Fruit fly (Drosophila melanogaster) whole organism, embryonic: ENCODE results near the gene Mdh1.

Experiments
- Bgb ChIP-seq: fragments of 200-800 bp; sonication (Bioruptor generic); IDR thresholded peaks from 2 replicates; pipeline ENCODE4 v1.3.6; 2022; ENCODE audit warnings: missing biosample characterization, missing genetic modification characterization; ENCODE audit not compliant: partially characterized antibody
- CG10147 ChIP-seq: fragments of 200-800 bp; sonication (Bioruptor generic); optimal IDR thresholded peaks from 2 replicates; lab custom pipeline; 2019; ENCODE audit warnings: missing biosample characterization, mild to moderate bottlenecking, missing genetic modification characterization, moderate library complexity
- CG10462 ChIP-seq: fragments of 200-800 bp; sonication (Bioruptor generic); optimal IDR thresholded peaks from 2 replicates; lab custom pipeline; 2016; ENCODE audit warnings: missing biosample characterization, missing genetic modification characterization
- CG11085 ChIP-seq: fragments of 200-800 bp; sonication (Bioruptor generic); IDR thresholded peaks from 2 replicates; pipeline ENCODE4 v1.3.6; 2022; ENCODE audit warnings: missing biosample characterization, missing genetic modification characterization
- CG12299 ChIP-seq: fragments of 200-800 bp; sonication (Bioruptor generic); optimal IDR thresholded peaks from 2 replicates; lab custom pipeline; 2018; ENCODE audit warnings: missing biosample characterization, mild to moderate bottlenecking, missing genetic modification characterization
- CG13296 ChIP-seq: fragments of 200-800 bp; sonication (Bioruptor generic); optimal IDR thresholded peaks from 3 replicates; lab custom pipeline; 2018; ENCODE audit warnings: missing biosample characterization, mild to moderate bottlenecking, missing genetic modification characterization
- CG15514 ChIP-seq: fragments of 200-800 bp; sonication (Bioruptor generic); optimal IDR thresholded peaks from 3 replicates; lab custom pipeline; 2017; ENCODE audit warnings: missing biosample characterization, missing genetic modification characterization, mild to moderate bottlenecking, moderate library complexity, missing genetic modification reagents
- CG17186 ChIP-seq: fragments of 200-800 bp; sonication (Bioruptor generic); optimal IDR thresholded peaks from 3 replicates; lab custom pipeline; 2017; ENCODE audit warnings: missing biosample characterization, missing genetic modification reagents, missing genetic modification characterization
- CG17385 ChIP-seq: fragments of 200-800 bp; sonication (Bioruptor generic); optimal IDR thresholded peaks from 3 replicates; lab custom pipeline; 2018; ENCODE audit warnings: missing biosample characterization, mild to moderate bottlenecking, missing genetic modification characterization
- CG2202 ChIP-seq: fragments of 200-800 bp; sonication (Bioruptor generic); optimal IDR thresholded peaks from 2 replicates; lab custom pipeline; 2018; ENCODE audit warnings: missing biosample characterization, mild to moderate bottlenecking, missing genetic modification characterization
- CG30020 ChIP-seq: fragments of 200-800 bp; optimal IDR thresholded peaks from 2 replicates; lab custom pipeline; 2019; ENCODE audit warnings: missing biosample characterization, mild to moderate bottlenecking, missing genetic modification characterization, moderate library complexity
- CG4617 ChIP-seq: fragments of 200-800 bp; sonication (Bioruptor generic); optimal IDR thresholded peaks from 3 replicates; lab custom pipeline; 2016; ENCODE audit warnings: missing biosample characterization, missing genetic modification characterization, borderline replicate concordance
- CG4707 ChIP-seq: fragments of 200-800 bp; sonication (Bioruptor generic); optimal IDR thresholded peaks from 2 replicates; lab custom pipeline; 2018; ENCODE audit warnings: missing biosample characterization, mild to moderate bottlenecking, missing genetic modification characterization, moderate library complexity
- CG7928 ChIP-seq: fragments of 200-800 bp; sonication (Bioruptor generic); optimal IDR thresholded peaks from 2 replicates; lab custom pipeline; 2017; ENCODE audit warnings: missing biosample characterization, mild to moderate bottlenecking, missing genetic modification characterization
- D19A ChIP-seq: fragments of 200-800 bp; optimal IDR thresholded peaks from 3 replicates; lab custom pipeline; 2019; ENCODE audit warnings: missing biosample characterization, mild to moderate bottlenecking, missing genetic modification characterization, moderate library complexity
- Dad ChIP-seq: fragments of 200-800 bp; sonication (Bioruptor generic); optimal IDR thresholded peaks from 3 replicates; lab custom pipeline; 2016; ENCODE audit warnings: missing biosample characterization, missing genetic modification characterization
- E2f2 ChIP-seq: fragments of 200-800 bp; sonication (Bioruptor generic); IDR thresholded peaks from 2 replicates; pipeline ENCODE4 v1.3.6; 2022; ENCODE audit warnings: missing biosample characterization, missing genetic modification characterization
- Fer3 ChIP-seq: fragments of 200-800 bp; sonication (Bioruptor generic); optimal IDR thresholded peaks from 2 replicates; lab custom pipeline; 2018; ENCODE audit warnings: missing biosample characterization, mild to moderate bottlenecking, missing genetic modification characterization, moderate library complexity
- HLH54F ChIP-seq: fragments of 200-800 bp; sonication (Bioruptor generic); optimal IDR thresholded peaks from 3 replicates; lab custom pipeline; 2016; ENCODE audit warnings: missing biosample characterization, missing genetic modification characterization
- HmgD ChIP-seq: fragments of 200-800 bp; sonication (Bioruptor generic); optimal IDR thresholded peaks from 3 replicates; lab custom pipeline; 2016; ENCODE audit warnings: missing biosample characterization, missing genetic modification characterization
- Kr ChIP-seq: fragments of 200-800 bp; sonication (Bioruptor generic); optimal IDR thresholded peaks from 2 replicates; lab custom pipeline; 2017; ENCODE audit warnings: missing biosample characterization, mild to moderate bottlenecking, missing genetic modification characterization
- Mrtf ChIP-seq: fragments of 200-800 bp; sonication (Bioruptor generic); IDR thresholded peaks from 3 replicates; pipeline ENCODE4 v1.3.6; 2022; ENCODE audit warnings: missing biosample characterization, missing genetic modification characterization
- NC2α ChIP-seq: fragments of 200-800 bp; sonication (Bioruptor generic); optimal IDR thresholded peaks from 2 replicates; lab custom pipeline; 2016; ENCODE audit warnings: missing biosample characterization, missing genetic modification characterization
- Opbp ChIP-seq: fragments of 200-800 bp; sonication (Bioruptor generic); IDR thresholded peaks from 3 replicates; pipeline ENCODE4 v1.3.6; 2022; ENCODE audit warnings: missing biosample characterization, missing genetic modification characterization; ENCODE audit not compliant: partially characterized antibody
- Optix ChIP-seq: fragments of 200-800 bp; sonication (Bioruptor generic); IDR thresholded peaks from 3 replicates; pipeline ENCODE4 v1.3.6; 2022; ENCODE audit warnings: missing biosample characterization, missing genetic modification characterization
- Pdp1 ChIP-seq, 2 experiments: fragments of 200-800 bp; sonication (Bioruptor generic); optimal IDR thresholded peaks; 3 replicates each; lab custom pipeline; 2016; ENCODE audit warnings: missing biosample characterization in 2 of 2, missing genetic modification characterization in 2 of 2, mild to moderate bottlenecking in 1 of 2, moderate library complexity in 1 of 2
- Rx ChIP-seq: fragments of 200-800 bp; sonication (Bioruptor generic); IDR thresholded peaks from 2 replicates; pipeline ENCODE4 v1.3.6; 2022; ENCODE audit warnings: missing biosample characterization, missing genetic modification characterization
- Sin3A ChIP-seq: fragments of >200 bp; optimal IDR thresholded peaks from 2 replicates; lab custom pipeline; 2018
- Six4 ChIP-seq: fragments of 200-800 bp; sonication (Bioruptor generic); optimal IDR thresholded peaks from 2 replicates; lab custom pipeline; 2016; ENCODE audit warnings: missing biosample characterization, missing genetic modification characterization
- Sox100B ChIP-seq: fragments of 200-800 bp; sonication (Bioruptor generic); optimal IDR thresholded peaks from 3 replicates; lab custom pipeline; 2018; ENCODE audit warnings: missing biosample characterization, mild to moderate bottlenecking, missing genetic modification characterization
- Trl ChIP-seq, 3 experiments: fragments of >200 bp in 2 of 3; fragments of 200-800 bp in 1 of 3; sonication (Bioruptor generic) in 1 of 3; optimal IDR thresholded peaks; 2 replicates in 1 of 3; 3 replicates in 2 of 3; lab custom pipeline; 2016 to 2017; ENCODE audit warnings: missing biosample characterization in 1 of 3, missing genetic modification characterization in 1 of 3
- bowl ChIP-seq: fragments of 200-800 bp; sonication (Bioruptor generic); IDR thresholded peaks from 2 replicates; pipeline ENCODE4 v1.3.6; 2022; ENCODE audit warnings: missing biosample characterization, missing genetic modification characterization
- chm ChIP-seq: fragments of 200-800 bp; sonication (Bioruptor generic); IDR thresholded peaks from 2 replicates; pipeline ENCODE4 v1.3.6; 2022; ENCODE audit warnings: missing biosample characterization, missing genetic modification characterization
- chn ChIP-seq: fragments of 200-800 bp; sonication (Bioruptor generic); optimal IDR thresholded peaks from 2 replicates; lab custom pipeline; 2016; ENCODE audit warnings: missing biosample characterization, missing genetic modification characterization
- crp ChIP-seq, 2 experiments: fragments of 200-800 bp; sonication (Bioruptor generic); optimal IDR thresholded peaks; 2 replicates in 1 of 2; 3 replicates in 1 of 2; lab custom pipeline; 2017; ENCODE audit warnings: missing biosample characterization in 2 of 2, missing genetic modification characterization in 2 of 2, mild to moderate bottlenecking in 1 of 2, moderate library complexity in 1 of 2
- disco-r ChIP-seq: fragments of 200-800 bp; sonication (Bioruptor generic); optimal IDR thresholded peaks from 2 replicates; lab custom pipeline; 2016; ENCODE audit warnings: missing biosample characterization, missing genetic modification characterization
- dmrt99B ChIP-seq: fragments of 200-800 bp; sonication (Bioruptor generic); optimal IDR thresholded peaks from 2 replicates; lab custom pipeline; 2018; ENCODE audit warnings: missing biosample characterization, mild to moderate bottlenecking, missing genetic modification characterization, moderate library complexity
- dysf ChIP-seq: fragments of 200-800 bp; sonication (Bioruptor generic); IDR thresholded peaks from 3 replicates; pipeline ENCODE4 v1.3.6; 2022; ENCODE audit warnings: missing biosample characterization, missing genetic modification characterization
- en ChIP-seq: fragments of 200-800 bp; sonication (Bioruptor generic); optimal IDR thresholded peaks from 2 replicates; lab custom pipeline; 2016; ENCODE audit warnings: missing biosample characterization, missing genetic modification characterization
- fd64A ChIP-seq: fragments of 200-800 bp; sonication (Bioruptor generic); optimal IDR thresholded peaks from 3 replicates; lab custom pipeline; 2018; ENCODE audit warnings: missing biosample characterization, mild to moderate bottlenecking, missing genetic modification characterization
- nmo ChIP-seq: fragments of 200-800 bp; sonication (Bioruptor generic); optimal IDR thresholded peaks from 2 replicates; lab custom pipeline; 2018; ENCODE audit warnings: missing biosample characterization, mild to moderate bottlenecking, missing genetic modification characterization, moderate library complexity
- ro ChIP-seq: fragments of 200-800 bp; sonication (Bioruptor generic); IDR thresholded peaks from 2 replicates; pipeline ENCODE4 v1.3.6; 2022; ENCODE audit warnings: missing biosample characterization, missing genetic modification characterization
- scrt ChIP-seq: fragments of 200-800 bp; sonication (Bioruptor generic); optimal IDR thresholded peaks from 2 replicates; lab custom pipeline; 2018; ENCODE audit warnings: missing biosample characterization, mild to moderate bottlenecking, missing genetic modification characterization, moderate library complexity
- sens ChIP-seq: fragments of 200-800 bp; sonication (Bioruptor generic); peaks from one replicate; lab custom pipeline; 2016; ENCODE audit warnings: missing biosample characterization, missing genetic modification characterization
- sens-2 ChIP-seq: fragments of 200-800 bp; sonication (Bioruptor generic); IDR thresholded peaks from 2 replicates; pipeline ENCODE4 v1.3.6; 2022; ENCODE audit warnings: missing biosample characterization, missing genetic modification characterization
- sqz ChIP-seq: fragments of 200-800 bp; sonication (Bioruptor generic); optimal IDR thresholded peaks from 3 replicates; lab custom pipeline; 2018; ENCODE audit warnings: missing biosample characterization, mild to moderate bottlenecking, missing genetic modification characterization
- ssp ChIP-seq: fragments of 200-800 bp; sonication (Bioruptor generic); IDR thresholded peaks from 2 replicates; pipeline ENCODE4 v1.3.6; 2022; ENCODE audit warnings: missing biosample characterization, missing genetic modification characterization
- toy ChIP-seq: fragments of 200-800 bp; sonication (Bioruptor generic); IDR thresholded peaks from 2 replicates; pipeline ENCODE4 v1.3.6; 2022; ENCODE audit warnings: missing biosample characterization, missing genetic modification characterization
- tx ChIP-seq: fragments of 200-800 bp; sonication (Bioruptor generic); optimal IDR thresholded peaks from 2 replicates; lab custom pipeline; 2016; ENCODE audit warnings: missing biosample characterization, missing genetic modification characterization
- zfh2 ChIP-seq: fragments of 200-800 bp; sonication (Bioruptor generic); optimal IDR thresholded peaks from 2 replicates; lab custom pipeline; 2016; ENCODE audit warnings: missing biosample characterization, missing genetic modification characterization

Mdh1 gene

dm6 chr2L:10362408-10363067, 33.6 kb downstream of the Mdh1 start, which contains the start of the genes Cand1 and pim (continued):
- TF ChIP-seq Trl (optimal IDR thresholded peaks at IDR 0.05; lab: Kevin White, UChicago) (no peak), Trl (GFP tag; optimal IDR thresholded peaks at IDR 0.05; lab: Kevin White, UChicago) (no peak), CG4707 (GFP tag; lab: Kevin White, UChicago) (no peak), Opbp (GFP tag; lab: Robert Waterston, UW) (no peak; the same call in 2 of the 3 replicates), CG2202 (tag; lab: Kevin White, UChicago) (no peak), CG30020 (tag; lab: Kevin White, UChicago) (peak; percentile 97), sens-2 (GFP tag; lab: Robert Waterston, UW) (no peak), zfh2 (GFP tag; lab: Kevin White, UChicago) (no peak), CG17385 (GFP tag; lab: Kevin White, UChicago) (no peak), CG4617 (GFP tag; lab: Kevin White, UChicago) (peak; percentile 49), Pdp1 (GFP tag; optimal IDR thresholded peaks at IDR 0.05; lab: Kevin White, UChicago) (no peak), dmrt99B (no peak), NC2α (GFP tag; lab: Kevin White, UChicago) (no peak), disco-r (GFP tag; lab: Kevin White, UChicago) (no peak), CG10147 (GFP tag; lab: Kevin White, UChicago) (peak; percentile 25), HmgD (no peak), bowl (GFP tag; lab: Robert Waterston, UW) (no peak), toy (GFP tag; lab: Robert Waterston, UW) (no peak), scrt (GFP tag; lab: Kevin White, UChicago) (no peak), Rx (GFP tag; lab: Robert Waterston, UW) (no peak), tx (GFP tag; lab: Kevin White, UChicago) (no peak), Fer3 (tag; lab: Kevin White, UChicago) (no peak), Six4 (GFP tag; lab: Kevin White, UChicago) (no peak), en (no peak), crp (GFP tag; optimal IDR thresholded peaks at IDR 0.05; lab: Kevin White, UChicago) (no peak), Kr (GFP tag; lab: Kevin White, UChicago) (no peak), Sin3A (lab: Kevin White, UChicago) (no peak), ro (no peak), CG17186 (GFP tag; lab: Kevin White, UChicago) (no peak), sens (no peak)

- TF ChIP-seq nmo, result peak; percentile 64
- peak; percentile 50; the same call in 2 of the 3 replicates for TF ChIP-seq dysf (GFP tag; lab: Robert Waterston, UW)
- peak; percentile 74 for TF ChIP-seq D19A (tag; lab: Kevin White, UChicago)
- TF ChIP-seq Mrtf, result peak; percentile 39; the same call in 1 of the 3 replicates
- no peak for TF ChIP-seq CG10462
- no peak for TF ChIP-seq fd64A (GFP tag; lab: Kevin White, UChicago)
- TF ChIP-seq Dad, result no peak
- TF ChIP-seq CG12299 (tag; lab: Kevin White, UChicago), result peak; percentile 39
- TF ChIP-seq CG11085 (GFP tag; lab: Robert Waterston, UW), result no peak
- TF ChIP-seq E2f2 (GFP tag; lab: Robert Waterston, UW), result no peak
- TF ChIP-seq Sox100B, result no peak
- peak; percentile 28; the same call in 1 of the 3 replicates for TF ChIP-seq Optix (GFP tag; lab: Robert Waterston, UW)
- no peak for TF ChIP-seq Bgb (GFP tag; lab: Robert Waterston, UW)
- peak; percentile 76 for TF ChIP-seq CG4617 (GFP tag; lab: Kevin White, UChicago)
- peak; percentile 57 for TF ChIP-seq HmgD
- TF ChIP-seq HLH54F (GFP tag; lab: Kevin White, UChicago), result peak; percentile 34
- TF ChIP-seq CG13296, result peak; percentile 40
- TF ChIP-seq chm (GFP tag; lab: Robert Waterston, UW), result peak; percentile 64; the same call in 1 of the 2 replicates
- TF ChIP-seq CG15514 (GFP tag; lab: Kevin White, UChicago), result peak; percentile 53
- TF ChIP-seq CG7928, result no peak
- peak; percentile 97 for TF ChIP-seq ssp (GFP tag; lab: Robert Waterston, UW)
- no peak for TF ChIP-seq sqz (GFP tag; lab: Kevin White, UChicago)
- peak; percentile 13 for TF ChIP-seq chn
Measured at dm6 chr2L:10356508-10356907, 39.6 kb downstream of the Mdh1 start, which contains the start of the genes CtsL4 and ClpP. TSS of gene CtsL4 (minus strand) at chr2L:10356597. TSS of gene ClpP (plus strand) at chr2L:10356795.
